Worm (Caenorhabditis elegans): ENCODE data around the gene Y75B7B.1.

ce11 chrV:1270611-1271010 is at the start of gene Y75B7B.1:
- TF ChIP-seq pha-4 (tag; optimal IDR thresholded peaks at IDR 0.05) (no peak), ama-1 (optimal IDR thresholded peaks at IDR 0.05) (no peak), Y22D7AL.16 (tag; optimal IDR thresholded peaks at IDR 0.05) (no peak), rnt-1 (tag; optimal IDR thresholded peaks at IDR 0.05) (no peak), che-1 (tag; optimal IDR thresholded peaks at IDR 0.05) (no peak)

Data from whole organism, late embryonic.